Fruit fly (Drosophila melanogaster) whole organism, prepupa: ENCODE data around the gene TfIIFalpha.

ENCODE experiments used
- Ets96B ChIP-seq: fragments of 200-800 bp; optimal IDR thresholded peaks from 2 replicates; lab custom pipeline; 2019; ENCODE audit warnings: missing biosample characterization, mild to moderate bottlenecking, missing genetic modification characterization, moderate library complexity
- fd59A ChIP-seq: fragments of 200-800 bp; sonication (Bioruptor generic); optimal IDR thresholded peaks from 2 replicates; lab custom pipeline; 2017; ENCODE audit warnings: missing biosample characterization, mild to moderate bottlenecking, missing genetic modification characterization, missing genetic modification reagents

DNA sequence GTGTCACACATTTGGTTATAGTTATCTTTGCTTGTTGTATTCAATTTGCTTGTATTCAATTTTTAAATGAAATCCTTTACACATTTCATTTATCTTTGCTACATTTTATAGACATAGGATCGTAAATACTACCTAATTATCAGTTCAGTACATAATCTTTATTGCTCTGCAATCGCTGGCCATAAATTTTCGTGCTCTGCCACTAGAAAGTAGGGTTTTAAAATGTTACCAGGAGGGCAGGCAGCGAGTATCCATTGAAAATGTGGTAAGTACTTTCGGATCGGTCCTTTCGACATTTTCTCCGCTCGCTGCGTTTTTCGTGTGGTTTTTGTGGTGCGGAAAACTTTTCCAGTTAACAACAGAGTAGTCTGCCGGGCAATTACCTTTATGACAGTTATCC is 19.0 kb downstream of the TfIIFalpha start:
- TF ChIP-seq fd59A (GFP tag; lab: Kevin White, UChicago) = no peak
- TF ChIP-seq Ets96B = no peak
